Worm (Caenorhabditis elegans) whole organism, L4 larva: ENCODE data around the gene R160.10.
A peak's percentile ranks its signal among the peaks of the same experiment; 100 is the strongest.

Experiments used
- D1046.2 ChIP-seq: fragments of 200-800 bp; sonication (Bioruptor generic); IDR thresholded peaks from 2 replicates; pipeline ENCODE4 v1.3.6; 2022; ENCODE audit warnings: missing genetic modification characterization, missing compliant biosample characterization
- T20F7.1 ChIP-seq: fragments of 200-800 bp; sonication (Bioruptor generic); optimal IDR thresholded peaks from 2 replicates; lab custom pipeline; 2018; ENCODE audit warnings: mild to moderate bottlenecking, missing genetic modification characterization, missing compliant biosample characterization
- T26A8.4 ChIP-seq: fragments of 200-800 bp; sonication (Bioruptor generic); IDR thresholded peaks from 2 replicates; pipeline ENCODE4 v1.3.6; 2022; ENCODE audit warnings: missing genetic modification characterization, missing compliant biosample characterization
- Y75B8A.6 ChIP-seq: fragments of 200-800 bp; sonication (Bioruptor generic); IDR thresholded peaks from 2 replicates; pipeline ENCODE4 v1.3.6; 2022; ENCODE audit warnings: missing genetic modification reagents, missing genetic modification characterization, missing compliant biosample characterization
- aly-2 ChIP-seq: sonication (generic microtip); optimal IDR thresholded peaks from 2 replicates; lab custom pipeline; 2018; ENCODE audit warnings: missing biosample characterization, missing genetic modification characterization
- ceh-28 ChIP-seq: fragments of 150-350 bp; optimal IDR thresholded peaks from 2 replicates; lab custom pipeline; 2014; ENCODE audit warnings: missing biosample characterization, missing genetic modification reagents, missing genetic modification characterization
- ceh-44 ChIP-seq: fragments of 200-800 bp; sonication (Bioruptor generic); IDR thresholded peaks from 2 replicates; pipeline ENCODE4 v1.3.6; 2022; ENCODE audit warnings: missing genetic modification reagents, missing genetic modification characterization, missing compliant biosample characterization
- ctbp-1 ChIP-seq: fragments of 200-800 bp; sonication (Bioruptor generic); IDR thresholded peaks from 2 replicates; pipeline ENCODE4 v1.3.6; 2022; ENCODE audit warnings: missing genetic modification reagents, missing genetic modification characterization, missing compliant biosample characterization
- daf-12 ChIP-seq: fragments of 150-350 bp; optimal IDR thresholded peaks from 2 replicates; lab custom pipeline; 2014; ENCODE audit warnings: missing biosample characterization, missing genetic modification reagents, missing genetic modification characterization
- daf-8 ChIP-seq: fragments of 200-800 bp; sonication (Bioruptor generic); IDR thresholded peaks from 2 replicates; pipeline ENCODE4 v1.3.6; 2022; ENCODE audit warnings: missing genetic modification characterization, missing compliant biosample characterization
- dpl-1 ChIP-seq: fragments of 150-350 bp; optimal IDR thresholded peaks from 2 replicates; lab custom pipeline; 2014; ENCODE audit warnings: missing biosample characterization, missing genetic modification reagents, missing genetic modification characterization
- dve-1 ChIP-seq: sonication (generic microtip); optimal IDR thresholded peaks from 2 replicates; lab custom pipeline; 2017; ENCODE audit warnings: antibody characterized with exemption, mild to moderate bottlenecking, missing genetic modification characterization, missing compliant biosample characterization; ENCODE audit not compliant: insufficient read depth
- fkh-10 ChIP-seq: fragments of 150-350 bp; optimal IDR thresholded peaks from 2 replicates; lab custom pipeline; 2014; ENCODE audit warnings: missing biosample characterization, missing genetic modification reagents, missing genetic modification characterization
- hlh-30 ChIP-seq: sonication (generic microtip); optimal IDR thresholded peaks from 2 replicates; lab custom pipeline; 2017; ENCODE audit warnings: antibody characterized with exemption, mild to moderate bottlenecking, missing genetic modification characterization, missing compliant biosample characterization; ENCODE audit not compliant: insufficient read depth
- hmg-1.1 ChIP-seq: fragments of 200-800 bp; sonication (Bioruptor generic); IDR thresholded peaks from 2 replicates; pipeline ENCODE4 v1.3.6; 2022; ENCODE audit warnings: missing genetic modification reagents, missing genetic modification characterization, missing compliant biosample characterization
- lin-1 ChIP-seq: fragments of 200-800 bp; sonication (Bioruptor generic); IDR thresholded peaks from 2 replicates; pipeline ENCODE4 v1.3.6; 2022; ENCODE audit warnings: missing genetic modification reagents, missing genetic modification characterization, missing compliant biosample characterization
- lir-3 ChIP-seq: sonication (generic microtip); optimal IDR thresholded peaks from 2 replicates; lab custom pipeline; 2016; ENCODE audit warnings: mild to moderate bottlenecking, missing genetic modification characterization, missing compliant biosample characterization
- mdl-1 ChIP-seq, 2 experiments: fragments of 150-350 bp in 1 of 2; sonication (generic microtip) in 1 of 2; optimal IDR thresholded peaks; 2 replicates each; lab custom pipeline; 2014 to 2017; ENCODE audit warnings: missing biosample characterization in 2 of 2, missing genetic modification characterization in 2 of 2
- mes-2 ChIP-seq: sonication (generic microtip); optimal IDR thresholded peaks from 2 replicates; lab custom pipeline; 2016; ENCODE audit warnings: missing genotype, mild to moderate bottlenecking, missing genetic modification characterization, missing compliant biosample characterization; ENCODE audit not compliant: poor library complexity, severe bottlenecking
- nhr-102 ChIP-seq: sonication (generic microtip); optimal IDR thresholded peaks from 2 replicates; lab custom pipeline; 2016; ENCODE audit warnings: mild to moderate bottlenecking, missing genetic modification characterization, moderate library complexity, missing compliant biosample characterization
- nhr-25 ChIP-seq: sonication (generic microtip); optimal IDR thresholded peaks from 2 replicates; lab custom pipeline; 2017; ENCODE audit warnings: missing genetic modification characterization, mild to moderate bottlenecking, missing compliant biosample characterization, antibody characterized with exemption, moderate library complexity, borderline replicate concordance; ENCODE audit not compliant: insufficient read depth
- nhr-28 ChIP-seq: fragments of 150-350 bp; optimal IDR thresholded peaks from 2 replicates; lab custom pipeline; 2014; ENCODE audit warnings: missing biosample characterization, missing genetic modification characterization
- nhr-48 ChIP-seq: sonication (generic microtip); optimal IDR thresholded peaks from 2 replicates; lab custom pipeline; 2016; ENCODE audit warnings: mild to moderate bottlenecking, missing genetic modification characterization, missing compliant biosample characterization
- php-3 ChIP-seq: fragments of 200-800 bp; sonication (Bioruptor generic); IDR thresholded peaks from 2 replicates; pipeline ENCODE4 v1.3.6; 2022; ENCODE audit warnings: missing genetic modification reagents, missing genetic modification characterization, missing compliant biosample characterization
- pqm-1 ChIP-seq: sonication (generic microtip); optimal IDR thresholded peaks from 2 replicates; lab custom pipeline; 2017; ENCODE audit warnings: missing biosample characterization, missing genetic modification characterization
- sdz-12 ChIP-seq: fragments of 200-800 bp; sonication (Bioruptor generic); optimal IDR thresholded peaks from 2 replicates; lab custom pipeline; 2018; ENCODE audit warnings: mild to moderate bottlenecking, missing genetic modification characterization, missing compliant biosample characterization
- skn-1 ChIP-seq: fragments of 150-350 bp; optimal IDR thresholded peaks from 2 replicates; lab custom pipeline; 2014; ENCODE audit warnings: missing biosample characterization, missing genetic modification characterization
- tra-1 ChIP-seq: fragments of 200-800 bp; sonication (Bioruptor generic); IDR thresholded peaks from 2 replicates; pipeline ENCODE4 v1.3.6; 2022; ENCODE audit warnings: missing genetic modification reagents, missing genetic modification characterization, missing compliant biosample characterization
- unc-62 ChIP-seq, 3 experiments: fragments of 150-350 bp in 1 of 3; sonication (generic microtip); optimal IDR thresholded peaks in 2 of 3; peaks in 1 of 3; 1 replicate in 1 of 3; 2 replicates in 2 of 3; lab custom pipeline; 2014 to 2017; ENCODE audit warnings: missing biosample characterization in 3 of 3, missing genetic modification characterization in 3 of 3, missing genetic modification reagents in 3 of 3, missing genotype in 1 of 3
- vab-7 ChIP-seq: fragments of 200-800 bp; sonication (Bioruptor generic); IDR thresholded peaks from 2 replicates; pipeline ENCODE4 v1.3.6; 2022; ENCODE audit warnings: missing genetic modification reagents, missing genetic modification characterization, missing compliant biosample characterization
- zag-1 ChIP-seq: fragments of 150-350 bp; optimal IDR thresholded peaks from 2 replicates; lab custom pipeline; 2014; ENCODE audit warnings: missing biosample characterization, missing genetic modification characterization
- zfp-3 ChIP-seq: fragments of 200-800 bp; sonication (Bioruptor generic); conservative IDR thresholded peaks from 2 replicates; pipeline ENCODE4 v1.3.6; 2022; ENCODE audit warnings: missing genetic modification reagents, missing genetic modification characterization, missing compliant biosample characterization
- zip-2 ChIP-seq: fragments of 150-350 bp; optimal IDR thresholded peaks from 2 replicates; lab custom pipeline; 2014; ENCODE audit warnings: missing biosample characterization, missing genetic modification characterization
- ztf-7 ChIP-seq: fragments of 150-350 bp; optimal IDR thresholded peaks from 2 replicates; lab custom pipeline; 2014; ENCODE audit warnings: missing biosample characterization, missing genetic modification characterization

R160.10 gene

DNA sequence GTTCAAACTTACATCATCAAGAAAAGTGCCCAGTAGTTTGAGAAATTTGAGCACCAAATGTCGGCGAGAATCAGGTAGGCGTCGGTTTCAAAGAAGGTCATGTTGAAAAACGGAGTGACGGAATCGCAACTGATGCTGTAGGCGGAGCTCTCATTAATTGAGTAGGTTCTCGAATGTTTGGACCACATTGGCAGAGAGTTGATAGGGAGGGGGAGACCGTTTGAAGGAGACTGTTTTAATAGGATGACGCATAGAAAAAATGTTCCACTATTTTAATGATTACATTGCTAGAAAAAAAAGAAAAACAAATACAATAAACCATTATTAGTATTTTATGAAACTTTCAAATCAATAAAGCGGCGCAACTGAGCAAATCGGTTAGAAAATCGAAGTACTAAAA, 4.1 kb downstream of the R160.10 start, which contains the start of gene F14H12.17 (continued):
- TF ChIP-seq T26A8.4 (GFP tag; lab: Robert Waterston, UW) (no peak), fkh-10 (GFP tag; lab: Kevin White, UChicago) (no peak)

DNA sequence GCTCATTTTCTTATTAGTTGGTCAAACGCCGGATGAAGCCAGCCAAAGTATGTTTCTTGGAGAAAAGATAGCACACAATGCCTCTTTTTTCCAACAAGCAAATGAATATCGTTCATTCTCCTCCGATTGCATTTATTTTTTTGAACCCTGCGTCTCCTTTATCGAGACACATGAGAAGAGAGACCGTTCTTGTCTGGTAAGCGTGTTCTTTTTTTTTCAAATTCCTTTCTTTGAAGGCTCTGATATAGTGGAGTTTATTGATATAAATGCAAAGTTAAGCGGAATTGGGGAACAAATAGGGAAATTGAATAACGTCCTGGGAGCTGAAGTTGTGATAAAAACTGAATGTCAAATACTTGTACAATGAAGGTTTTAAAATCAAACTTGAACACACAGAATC, 4.8 kb downstream of the R160.10 start, which contains the start of gene F14H12.7:
F14H12.7 (minus strand) TSS at position 101 of the 400 bp plus-strand sequence.
- TF ChIP-seq ctbp-1 (GFP tag; lab: Robert Waterston, UW) (no peak), daf-12 (tag; lab: Kevin White, UChicago) (no peak), sdz-12 (GFP tag; lab: Kevin White, UChicago) (no peak), unc-62 (GFP tag; optimal IDR thresholded peaks at IDR 0.05 in 1 of 2; lab: Kevin White, UChicago) (no peak), unc-62 (tag; optimal IDR thresholded peaks at IDR 0.05; lab: Kevin White, UChicago) (no peak), ceh-28 (tag; lab: Kevin White, UChicago) (no peak), Y75B8A.6 (GFP tag; lab: Robert Waterston, UW) (no peak), T20F7.1 (no peak)

DNA sequence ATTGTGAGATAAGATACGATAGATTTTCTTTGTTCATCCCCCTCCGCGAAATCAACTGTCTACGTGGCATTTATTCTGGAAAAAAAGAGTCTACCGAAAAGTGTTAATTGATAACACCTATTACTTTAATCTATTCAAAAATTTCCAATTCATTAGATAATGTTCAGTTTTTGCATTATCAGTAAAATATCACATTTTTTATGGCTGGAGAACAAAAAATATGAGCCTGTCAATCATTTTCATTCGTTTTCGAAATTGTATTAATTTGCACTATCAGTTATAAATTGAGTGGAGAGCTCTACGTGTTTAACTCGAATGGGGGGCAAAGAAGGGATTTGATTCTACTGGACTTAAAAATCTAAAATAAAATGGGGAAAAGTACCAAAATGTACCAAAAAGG, 8.3 kb downstream of the R160.10 start:
- no peak for TF ChIP-seq vab-7 (GFP tag; lab: Robert Waterston, UW)
- no peak for TF ChIP-seq lir-3
- no peak for TF ChIP-seq D1046.2 (GFP tag; lab: Robert Waterston, UW)
- no peak for TF ChIP-seq nhr-28 (tag; lab: Kevin White, UChicago)
- no peak for TF ChIP-seq aly-2 (tag; lab: Kevin White, UChicago)
- no peak for TF ChIP-seq hmg-1.1 (GFP tag; lab: Robert Waterston, UW)
- no peak for TF ChIP-seq daf-12 (tag; lab: Kevin White, UChicago)
- peak; percentile 82 for TF ChIP-seq tra-1 (GFP tag; lab: Robert Waterston, UW)
- TF ChIP-seq ceh-44: no peak
- TF ChIP-seq ztf-7 (tag; lab: Kevin White, UChicago): no peak
- TF ChIP-seq dve-1 (tag; lab: Kevin White, UChicago): no peak
- TF ChIP-seq pqm-1 (tag; lab: Kevin White, UChicago): peak; percentile 36
- TF ChIP-seq mdl-1 (tag; optimal IDR thresholded peaks at IDR 0.05; lab: Kevin White, UChicago): no peak
- TF ChIP-seq php-3 (GFP tag; lab: Robert Waterston, UW): peak; percentile 79
- TF ChIP-seq mes-2 (tag; lab: Kevin White, UChicago): no peak
- TF ChIP-seq zip-2 (tag; lab: Kevin White, UChicago): no peak
- no peak for TF ChIP-seq skn-1 (tag; lab: Kevin White, UChicago)
- TF ChIP-seq zfp-3 (GFP tag; lab: Robert Waterston, UW): no peak
- TF ChIP-seq lin-1 (GFP tag; lab: Robert Waterston, UW): no peak
- TF ChIP-seq nhr-102 (tag; lab: Kevin White, UChicago): no peak

DNA sequence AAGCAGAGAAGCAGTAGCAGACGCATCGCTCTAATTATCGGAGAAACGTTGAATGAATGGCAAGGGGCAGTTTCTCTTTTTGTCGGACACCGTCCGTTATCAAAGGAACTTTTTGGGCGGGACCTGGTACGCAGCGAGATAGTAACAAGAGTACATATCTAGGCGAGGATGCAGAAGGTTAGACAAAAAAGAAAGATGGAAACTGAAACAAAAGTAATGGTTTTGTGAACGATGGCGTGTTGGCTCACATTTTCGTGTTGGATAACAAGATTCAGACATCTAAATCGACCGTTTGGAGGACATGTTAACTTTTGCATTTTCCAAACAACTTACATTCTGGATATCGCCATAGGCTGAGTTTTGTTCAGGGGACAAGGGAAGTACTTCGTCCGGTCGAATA, 9.8 kb downstream of the R160.10 start, which contains the start of gene F14H12.6:
F14H12.6 (minus strand) TSS at position 101 of the 400 bp plus-strand sequence.
- TF ChIP-seq T26A8.4 (GFP tag; lab: Robert Waterston, UW): no peak
- TF ChIP-seq zag-1 (tag; lab: Kevin White, UChicago): no peak
- no peak for TF ChIP-seq daf-8 (GFP tag; lab: Robert Waterston, UW)
- no peak for TF ChIP-seq mes-2 (tag; lab: Kevin White, UChicago)
- TF ChIP-seq hlh-30: no peak
- TF ChIP-seq nhr-48 (tag; lab: Kevin White, UChicago): no peak
- no peak for TF ChIP-seq nhr-25 (tag; lab: Kevin White, UChicago)
- no peak for TF ChIP-seq hmg-1.1 (GFP tag; lab: Robert Waterston, UW)
- TF ChIP-seq dpl-1 (GFP tag; lab: Kevin White, UChicago): no peak
- TF ChIP-seq, all 104 proteins: peak for 0
